Worm (Caenorhabditis elegans) whole organism, early embryonic: ENCODE measurements around the gene math-39.

Experiments used
- F13C5.2 ChIP-seq: sonication (generic microtip); optimal IDR thresholded peaks from 2 replicates; lab custom pipeline; 2017; ENCODE audit warnings: mild to moderate bottlenecking, missing genetic modification characterization, inconsistent platforms, missing compliant biosample characterization
- aly-1 ChIP-seq: sonication (generic microtip); optimal IDR thresholded peaks from 2 replicates; lab custom pipeline; 2016; ENCODE audit warnings: missing genetic modification characterization, missing compliant biosample characterization
- ama-1 ChIP-seq: fragments of 150-350 bp; optimal IDR thresholded peaks from 2 replicates; lab custom pipeline; 2014
- ceh-13 ChIP-seq: fragments of 200-800 bp; sonication (Bioruptor generic); optimal IDR thresholded peaks from 2 replicates; lab custom pipeline; 2018; ENCODE audit warnings: mild to moderate bottlenecking, missing genetic modification characterization, missing compliant biosample characterization
- ceh-36 ChIP-seq: sonication (generic microtip); optimal IDR thresholded peaks from 2 replicates; lab custom pipeline; 2016; ENCODE audit warnings: missing genetic modification characterization, inconsistent platforms, missing compliant biosample characterization
- ets-7 ChIP-seq: sonication (generic microtip); optimal IDR thresholded peaks from 2 replicates; lab custom pipeline; 2016; ENCODE audit warnings: missing genotype, missing genetic modification characterization, missing compliant biosample characterization
- flt-1 ChIP-seq: fragments of 200-800 bp; sonication (Bioruptor generic); IDR thresholded peaks from 2 replicates; pipeline ENCODE4 v1.3.6; 2022; ENCODE audit warnings: missing genetic modification characterization, missing compliant biosample characterization
- hmg-4 ChIP-seq: fragments of 200-800 bp; sonication (Bioruptor generic); optimal IDR thresholded peaks from 2 replicates; lab custom pipeline; 2018; ENCODE audit warnings: mild to moderate bottlenecking, missing genetic modification characterization, missing compliant biosample characterization
- pes-1 ChIP-seq: fragments of 200-800 bp; sonication (Bioruptor generic); IDR thresholded peaks from 2 replicates; pipeline ENCODE4 v1.3.6; 2022; ENCODE audit warnings: missing genetic modification reagents, missing genetic modification characterization, missing compliant biosample characterization
- scrt-1 ChIP-seq: fragments of 200-800 bp; sonication (Bioruptor generic); IDR thresholded peaks from 2 replicates; pipeline ENCODE4 v1.3.6; 2022; ENCODE audit warnings: missing genetic modification characterization, missing compliant biosample characterization
- sea-1 ChIP-seq: fragments of 200-800 bp; sonication (Bioruptor generic); conservative IDR thresholded peaks from 2 replicates; pipeline ENCODE4 v1.3.6; 2022; ENCODE audit warnings: missing genetic modification characterization, missing compliant biosample characterization
- tbx-11 ChIP-seq: fragments of 200-800 bp; sonication (Bioruptor generic); IDR thresholded peaks from 2 replicates; pipeline ENCODE4 v1.3.6; 2022; ENCODE audit warnings: missing genetic modification characterization, missing compliant biosample characterization

Gene math-39

DNA sequence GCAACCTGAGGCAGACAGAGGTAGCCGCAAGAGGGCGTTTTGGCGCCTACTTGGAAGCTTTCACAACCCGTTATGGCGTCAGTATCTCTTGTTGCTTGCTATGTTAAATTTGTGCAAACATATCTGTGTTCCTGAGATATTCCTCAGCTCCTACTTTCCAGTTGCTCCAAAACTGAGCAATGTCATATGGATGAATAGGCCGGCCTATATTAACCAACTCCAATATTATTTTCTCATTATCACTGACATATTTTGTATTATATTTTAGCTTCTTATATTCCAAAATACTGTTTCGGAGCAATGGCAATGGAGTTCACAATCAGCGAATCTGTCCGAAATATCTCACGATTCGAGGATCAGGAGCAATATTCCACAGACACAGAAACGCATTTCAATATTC is 43.5 kb downstream of the math-39 start, which contains the start of gene math-13:
math-13 (plus strand) TSS at position 301 of the 400 bp plus-strand sequence.
- TF ChIP-seq flt-1 (GFP tag; lab: Robert Waterston, UW) (no peak), ama-1 (lab: Kevin White, UChicago) (no peak), F13C5.2 (tag; lab: Kevin White, UChicago) (no peak), aly-1 (tag; lab: Kevin White, UChicago) (no peak)

DNA sequence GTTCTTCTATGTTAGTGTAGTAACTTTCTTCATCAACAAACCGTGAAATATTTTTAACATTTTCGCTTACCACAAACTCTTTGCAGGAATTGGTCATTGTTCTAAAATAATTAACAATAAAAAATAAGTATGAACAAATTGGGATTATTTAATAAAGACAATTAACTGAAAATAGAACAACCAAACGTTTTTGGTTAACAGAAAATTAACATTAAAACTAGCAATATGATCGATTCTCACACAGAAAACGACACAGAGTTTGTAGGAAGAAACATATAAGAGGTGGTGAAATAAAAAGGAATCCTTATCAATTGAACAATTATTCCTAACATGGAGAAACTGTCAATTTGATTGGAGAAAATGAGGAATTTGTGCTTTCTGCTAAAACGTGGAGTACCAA is 46.5 kb downstream of the math-39 start, which contains the start of gene math-16:
math-16 (minus strand) TSS at position 101 of the 400 bp plus-strand sequence.
- no peak for TF ChIP-seq tbx-11
- TF ChIP-seq aly-1 (tag; lab: Kevin White, UChicago) = no peak
- TF ChIP-seq ama-1 (lab: Kevin White, UChicago) = no peak
- TF ChIP-seq ets-7 (tag; lab: Kevin White, UChicago) = no peak

DNA sequence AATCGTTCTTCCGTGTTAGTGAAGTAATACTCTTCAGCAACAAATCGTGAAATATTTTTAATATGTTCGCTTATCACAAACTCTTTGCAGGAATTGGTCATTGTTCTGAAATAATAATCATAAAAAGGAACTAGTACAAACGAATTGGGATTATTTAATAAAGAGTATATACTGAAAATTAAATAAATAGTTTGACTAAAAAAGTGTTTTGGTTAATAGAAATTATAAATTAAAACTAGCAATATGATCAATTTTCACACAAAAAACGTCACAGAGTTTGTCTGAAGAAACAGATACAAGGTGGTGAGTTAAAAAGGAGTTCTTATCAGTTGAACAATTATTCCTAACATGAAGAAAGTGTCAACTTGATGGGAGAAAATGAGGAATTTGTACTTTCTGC is 50.6 kb downstream of the math-39 start, which contains the start of gene math-5:
math-5 (minus strand) TSS at position 101 of the 400 bp plus-strand sequence.
- TF ChIP-seq tbx-11 = no peak
- TF ChIP-seq ceh-13 (GFP tag; lab: Kevin White, UChicago) = no peak
- TF ChIP-seq ama-1 (lab: Kevin White, UChicago) = no peak
- no peak for TF ChIP-seq F13C5.2 (tag; lab: Kevin White, UChicago)
- TF ChIP-seq pes-1 (GFP tag; lab: Robert Waterston, UW) = no peak
- TF ChIP-seq ceh-36 = no peak
- no peak for TF ChIP-seq hmg-4 (GFP tag; lab: Kevin White, UChicago)
- no peak for TF ChIP-seq scrt-1 (GFP tag; lab: Robert Waterston, UW)
- TF ChIP-seq sea-1 (GFP tag; lab: Robert Waterston, UW) = no peak
